Fruit fly (Drosophila melanogaster) whole organism, embryonic: ENCODE data around the gene IleRS-m.
A peak's percentile ranks its signal among the peaks of the same experiment; 100 is the strongest.

Source experiments
- Aef1 ChIP-seq: fragments of 200-800 bp; sonication (Bioruptor generic); IDR thresholded peaks from 3 replicates; pipeline ENCODE4 v1.3.6; 2022; ENCODE audit warnings: missing biosample characterization, missing genetic modification characterization
- CG10267 ChIP-seq: fragments of 200-800 bp; sonication (Bioruptor generic); optimal IDR thresholded peaks from 2 replicates; lab custom pipeline; 2018; ENCODE audit warnings: missing biosample characterization, mild to moderate bottlenecking, missing genetic modification characterization, moderate library complexity
- CG11398 ChIP-seq: fragments of 200-800 bp; sonication (Bioruptor generic); optimal IDR thresholded peaks from 2 replicates; lab custom pipeline; 2016; ENCODE audit warnings: missing biosample characterization, missing genetic modification characterization
- CG12155 ChIP-seq: fragments of 200-800 bp; sonication (Bioruptor generic); optimal IDR thresholded peaks from 3 replicates; lab custom pipeline; 2016; ENCODE audit warnings: missing biosample characterization, missing genetic modification characterization
- CG12219 ChIP-seq: fragments of 200-800 bp; sonication (Bioruptor generic); optimal IDR thresholded peaks from 3 replicates; lab custom pipeline; 2018; ENCODE audit warnings: missing biosample characterization, mild to moderate bottlenecking, missing genetic modification characterization
- CG1233 ChIP-seq: fragments of 200-800 bp; sonication (Bioruptor generic); optimal IDR thresholded peaks from 4 replicates; lab custom pipeline; 2018; ENCODE audit warnings: missing biosample characterization, mild to moderate bottlenecking, missing genetic modification characterization
- CG12942 ChIP-seq: fragments of 200-800 bp; sonication (Bioruptor generic); optimal IDR thresholded peaks from 3 replicates; lab custom pipeline; 2016; ENCODE audit warnings: missing biosample characterization, missing genetic modification characterization
- CG13123 ChIP-seq: fragments of 200-800 bp; sonication (Bioruptor generic); optimal IDR thresholded peaks from 2 replicates; lab custom pipeline; 2016; ENCODE audit warnings: missing biosample characterization, missing genetic modification characterization
- CG15073 ChIP-seq: fragments of 200-800 bp; sonication (Bioruptor generic); optimal IDR thresholded peaks from 2 replicates; lab custom pipeline; 2016; ENCODE audit warnings: missing biosample characterization, missing genetic modification characterization
- CG15269 ChIP-seq: fragments of 200-800 bp; sonication (Bioruptor generic); optimal IDR thresholded peaks from 2 replicates; lab custom pipeline; 2018; ENCODE audit warnings: missing biosample characterization, mild to moderate bottlenecking, missing genetic modification characterization, moderate library complexity
- CG16815 ChIP-seq: fragments of 200-800 bp; sonication (Bioruptor generic); optimal IDR thresholded peaks from 3 replicates; lab custom pipeline; 2017; ENCODE audit warnings: missing biosample characterization, mild to moderate bottlenecking, missing genetic modification characterization
- CG18476 ChIP-seq: fragments of 200-800 bp; sonication (Bioruptor generic); optimal IDR thresholded peaks from 2 replicates; lab custom pipeline; 2016; ENCODE audit warnings: missing biosample characterization, mild to moderate bottlenecking, missing genetic modification characterization
- CG2875 ChIP-seq: fragments of 200-800 bp; sonication (Bioruptor generic); optimal IDR thresholded peaks from 2 replicates; lab custom pipeline; 2017; ENCODE audit warnings: missing biosample characterization, mild to moderate bottlenecking, missing genetic modification characterization, missing genetic modification reagents
- CG3065 ChIP-seq: fragments of 200-800 bp; sonication (Bioruptor generic); optimal IDR thresholded peaks from 2 replicates; lab custom pipeline; 2016; ENCODE audit warnings: missing biosample characterization, missing genetic modification characterization
- CG3407 ChIP-seq: fragments of 200-800 bp; sonication (Bioruptor generic); optimal IDR thresholded peaks from 2 replicates; lab custom pipeline; 2018; ENCODE audit warnings: missing biosample characterization, mild to moderate bottlenecking, missing genetic modification characterization
- CG6683 ChIP-seq: fragments of 200-800 bp; sonication (Bioruptor generic); optimal IDR thresholded peaks from 2 replicates; lab custom pipeline; 2017; ENCODE audit warnings: missing biosample characterization, mild to moderate bottlenecking, missing genetic modification characterization, missing genetic modification reagents
- CG7372 ChIP-seq: fragments of 200-800 bp; sonication (Bioruptor generic); IDR thresholded peaks from 2 replicates; pipeline ENCODE4 v1.3.6; 2022; ENCODE audit warnings: missing biosample characterization, missing genetic modification characterization
- CG7928 ChIP-seq: fragments of 200-800 bp; sonication (Bioruptor generic); optimal IDR thresholded peaks from 2 replicates; lab custom pipeline; 2017; ENCODE audit warnings: missing biosample characterization, mild to moderate bottlenecking, missing genetic modification characterization
- CG8281 ChIP-seq: fragments of 200-800 bp; sonication (Bioruptor generic); optimal IDR thresholded peaks from 2 replicates; lab custom pipeline; 2018; ENCODE audit warnings: missing biosample characterization, mild to moderate bottlenecking, missing genetic modification characterization, moderate library complexity
- CG8388 ChIP-seq: fragments of 200-800 bp; sonication (Bioruptor generic); optimal IDR thresholded peaks from 2 replicates; lab custom pipeline; 2019; ENCODE audit warnings: missing biosample characterization, mild to moderate bottlenecking, missing genetic modification characterization, moderate library complexity
- Deaf1 ChIP-seq: fragments of 200-800 bp; optimal IDR thresholded peaks from 3 replicates; lab custom pipeline; 2019; ENCODE audit warnings: missing biosample characterization, mild to moderate bottlenecking, missing genetic modification characterization, moderate library complexity
- Dip2 ChIP-seq: fragments of 200-800 bp; sonication (Bioruptor generic); IDR thresholded peaks from 2 replicates; pipeline ENCODE4 v1.3.6; 2022; ENCODE audit warnings: missing biosample characterization, missing genetic modification characterization
- Doc2 ChIP-seq: fragments of 200-800 bp; sonication (Bioruptor generic); IDR thresholded peaks from 2 replicates; pipeline ENCODE4 v1.3.6; 2022; ENCODE audit warnings: missing biosample characterization, missing genetic modification characterization
- Ets97D ChIP-seq: fragments of 200-800 bp; sonication (Bioruptor generic); optimal IDR thresholded peaks from 3 replicates; lab custom pipeline; 2016; ENCODE audit warnings: missing biosample characterization, missing genetic modification characterization
- GATAe ChIP-seq: fragments of 200-800 bp; sonication (Bioruptor generic); conservative IDR thresholded peaks from 2 replicates; pipeline ENCODE4 v1.3.6; 2022; ENCODE audit warnings: missing biosample characterization, missing genetic modification characterization
- Mad ChIP-seq: fragments of 200-800 bp; sonication (Bioruptor generic); optimal IDR thresholded peaks from 2 replicates; lab custom pipeline; 2016; ENCODE audit warnings: missing biosample characterization, missing genetic modification characterization
- NC2α ChIP-seq: fragments of 200-800 bp; sonication (Bioruptor generic); optimal IDR thresholded peaks from 2 replicates; lab custom pipeline; 2016; ENCODE audit warnings: missing biosample characterization, missing genetic modification characterization
- NK7.1 ChIP-seq: fragments of 200-800 bp; sonication (Bioruptor generic); optimal IDR thresholded peaks from 3 replicates; lab custom pipeline; 2016; ENCODE audit warnings: missing biosample characterization, missing genetic modification characterization
- Oaz ChIP-seq: fragments of 200-800 bp; sonication (Bioruptor generic); IDR thresholded peaks from 2 replicates; pipeline ENCODE4 v1.3.6; 2022; ENCODE audit warnings: missing biosample characterization, missing genetic modification characterization
- Side ChIP-seq: fragments of 200-800 bp; sonication (Bioruptor generic); optimal IDR thresholded peaks from 2 replicates; lab custom pipeline; 2016; ENCODE audit warnings: missing biosample characterization, missing genetic modification characterization
- Xbp1 ChIP-seq: fragments of 200-800 bp; sonication (Bioruptor generic); optimal IDR thresholded peaks from 3 replicates; lab custom pipeline; 2016; ENCODE audit warnings: missing biosample characterization, mild to moderate bottlenecking, missing genetic modification characterization
- YL-1 ChIP-seq: fragments of 200-800 bp; sonication (Bioruptor generic); optimal IDR thresholded peaks from 3 replicates; lab custom pipeline; 2017; ENCODE audit warnings: missing biosample characterization, mild to moderate bottlenecking, missing genetic modification characterization
- chinmo ChIP-seq: fragments of 200-800 bp; sonication (Bioruptor generic); IDR thresholded peaks from 4 replicates; pipeline ENCODE4 v1.3.6; 2022; ENCODE audit warnings: missing biosample characterization, missing genetic modification characterization; ENCODE audit not compliant: partially characterized antibody
- chn ChIP-seq: fragments of 200-800 bp; sonication (Bioruptor generic); optimal IDR thresholded peaks from 2 replicates; lab custom pipeline; 2016; ENCODE audit warnings: missing biosample characterization, missing genetic modification characterization
- crc ChIP-seq: fragments of 200-800 bp; sonication (Bioruptor generic); optimal IDR thresholded peaks from 2 replicates; lab custom pipeline; 2016; ENCODE audit warnings: missing biosample characterization, missing genetic modification characterization
- dm ChIP-seq: fragments of 200-800 bp; sonication (Bioruptor generic); optimal IDR thresholded peaks from 3 replicates; lab custom pipeline; 2016; ENCODE audit warnings: missing biosample characterization, missing genetic modification characterization
- en ChIP-seq: fragments of 200-800 bp; sonication (Bioruptor generic); optimal IDR thresholded peaks from 2 replicates; lab custom pipeline; 2016; ENCODE audit warnings: missing biosample characterization, missing genetic modification characterization
- exex ChIP-seq: fragments of 200-800 bp; sonication (Bioruptor generic); optimal IDR thresholded peaks from 4 replicates; lab custom pipeline; 2018; ENCODE audit warnings: missing biosample characterization, mild to moderate bottlenecking, missing genetic modification characterization, moderate library complexity
- grau ChIP-seq: fragments of 200-800 bp; optimal IDR thresholded peaks from 3 replicates; lab custom pipeline; 2019; ENCODE audit warnings: missing biosample characterization, mild to moderate bottlenecking, missing genetic modification characterization, moderate library complexity
- gsb ChIP-seq: fragments of 200-800 bp; sonication (Bioruptor generic); IDR thresholded peaks from 2 replicates; pipeline ENCODE4 v1.3.6; 2022; ENCODE audit warnings: missing biosample characterization, missing genetic modification characterization
- hkb ChIP-seq, 2 experiments: fragments of 200-800 bp in 1 of 2; fragments of >200 bp in 1 of 2; sonication (Bioruptor generic) in 1 of 2; IDR thresholded peaks in 1 of 2; optimal IDR thresholded peaks in 1 of 2; 2 replicates each; pipeline versions ENCODE4 v1.3.6 to Lab custom; 2017 to 2022; ENCODE audit warnings: missing biosample characterization in 1 of 2, missing genetic modification characterization in 1 of 2
- ind ChIP-seq: fragments of 200-800 bp; sonication (Bioruptor generic); optimal IDR thresholded peaks from 3 replicates; lab custom pipeline; 2016; ENCODE audit warnings: missing biosample characterization, missing genetic modification characterization
- jumu ChIP-seq: fragments of 200-800 bp; sonication (Bioruptor generic); optimal IDR thresholded peaks from 3 replicates; lab custom pipeline; 2016; ENCODE audit warnings: missing biosample characterization, missing genetic modification characterization
- luna ChIP-seq: fragments of 200-800 bp; sonication (Bioruptor generic); optimal IDR thresholded peaks from 2 replicates; lab custom pipeline; 2016; ENCODE audit warnings: missing biosample characterization, missing genetic modification characterization
- org-1 ChIP-seq: fragments of 200-800 bp; sonication (Bioruptor generic); optimal IDR thresholded peaks from 2 replicates; lab custom pipeline; 2017; ENCODE audit warnings: missing biosample characterization, missing genetic modification characterization
- ranshi ChIP-seq: fragments of 200-800 bp; sonication (Bioruptor generic); IDR thresholded peaks from 2 replicates; pipeline ENCODE4 v1.3.6; 2022; ENCODE audit warnings: missing biosample characterization, missing genetic modification characterization
- schlank ChIP-seq: fragments of 200-800 bp; sonication (Bioruptor generic); optimal IDR thresholded peaks from 2 replicates; lab custom pipeline; 2018; ENCODE audit warnings: missing biosample characterization, mild to moderate bottlenecking, missing genetic modification characterization
- tio ChIP-seq: fragments of 200-800 bp; sonication (Bioruptor generic); optimal IDR thresholded peaks from 2 replicates; lab custom pipeline; 2017; ENCODE audit warnings: missing biosample characterization, missing genetic modification characterization, inconsistent platforms
- tna ChIP-seq: fragments of 200-800 bp; sonication (Bioruptor generic); IDR thresholded peaks from 2 replicates; pipeline ENCODE4 v1.3.6; 2022; ENCODE audit warnings: missing biosample characterization, missing genetic modification characterization; ENCODE audit not compliant: partially characterized antibody
- twi ChIP-seq: fragments of 200-800 bp; optimal IDR thresholded peaks from 2 replicates; lab custom pipeline; 2019; ENCODE audit warnings: missing biosample characterization, mild to moderate bottlenecking, missing genetic modification characterization, moderate library complexity
- wdn ChIP-seq: fragments of 200-800 bp; sonication (Bioruptor generic); IDR thresholded peaks from 2 replicates; pipeline ENCODE4 v1.3.6; 2022; ENCODE audit warnings: missing biosample characterization, missing genetic modification characterization
- yki ChIP-seq: fragments of >200 bp; optimal IDR thresholded peaks from 3 replicates; lab custom pipeline; 2018

IleRS-m gene

DNA sequence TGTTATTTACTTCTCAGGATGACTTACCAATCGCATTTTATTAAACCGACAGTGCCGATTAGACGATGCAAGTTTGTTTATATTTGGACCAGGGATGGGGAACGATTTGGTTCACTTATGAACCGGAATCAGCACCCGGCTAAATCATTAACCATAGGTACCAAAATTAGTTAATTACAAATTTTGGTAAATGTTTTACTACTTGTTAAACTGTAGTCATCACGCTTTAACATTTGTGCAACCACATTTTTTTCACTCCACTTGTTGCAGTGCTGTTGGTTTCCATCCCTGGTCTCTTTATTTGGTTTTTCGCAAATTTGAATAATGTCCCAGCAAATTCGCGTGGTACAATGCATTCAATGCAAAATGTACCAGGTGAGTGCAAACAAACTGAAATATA is 5.4 kb downstream of the IleRS-m start, which contains the start of the genes IntS9 and CG43295 (continued):
- TF ChIP-seq wdn (GFP tag; lab: Robert Waterston, UW) = peak; percentile 77
- TF ChIP-seq CG8281 (tag; lab: Kevin White, UChicago) = no peak
- TF ChIP-seq CG3065 (GFP tag; lab: Kevin White, UChicago) = peak; percentile 75
- no peak for TF ChIP-seq Doc2 (GFP tag; lab: Robert Waterston, UW)
- TF ChIP-seq CG3407 = no peak
- TF ChIP-seq Mad (GFP tag; lab: Kevin White, UChicago) = peak; percentile 86
- no peak for TF ChIP-seq hkb (optimal IDR thresholded peaks at IDR 0.05; lab: Kevin White, UChicago)
- peak; percentile 89 for TF ChIP-seq hkb (GFP tag; IDR thresholded peaks at IDR 0.05; lab: Robert Waterston, UW)
- TF ChIP-seq crc = peak; percentile 77
- peak; percentile 46 for TF ChIP-seq GATAe
- peak; percentile 83 for TF ChIP-seq CG12942 (GFP tag; lab: Kevin White, UChicago)
- peak; percentile 83 for TF ChIP-seq CG18476 (GFP tag; lab: Kevin White, UChicago)
- TF ChIP-seq CG7928 = peak; percentile 96
- peak; percentile 62 for TF ChIP-seq NK7.1 (GFP tag; lab: Kevin White, UChicago)
- peak; percentile 74 for TF ChIP-seq dm (GFP tag; lab: Kevin White, UChicago)
- no peak for TF ChIP-seq tna
- TF ChIP-seq tio (GFP tag; lab: Kevin White, UChicago) = peak; percentile 77
- TF ChIP-seq CG12155 (GFP tag; lab: Kevin White, UChicago) = peak; percentile 81
- TF ChIP-seq CG15269 (tag; lab: Kevin White, UChicago) = no peak
- TF ChIP-seq Aef1 (GFP tag; lab: Robert Waterston, UW) = peak; percentile 82
- TF ChIP-seq org-1 (GFP tag; lab: Kevin White, UChicago) = peak; percentile 75
- peak; percentile 89 for TF ChIP-seq ind (GFP tag; lab: Kevin White, UChicago)
- peak; percentile 65 for TF ChIP-seq YL-1 (GFP tag; lab: Kevin White, UChicago)
- no peak for TF ChIP-seq Dip2 (GFP tag; lab: Robert Waterston, UW)
- peak; percentile 82 for TF ChIP-seq CG13123
- no peak for TF ChIP-seq Deaf1 (tag; lab: Kevin White, UChicago)
- no peak for TF ChIP-seq yki (lab: Kevin White, UChicago)
- TF ChIP-seq ranshi (GFP tag; lab: Robert Waterston, UW) = peak; percentile 85
- TF ChIP-seq Xbp1 (GFP tag; lab: Kevin White, UChicago) = peak; percentile 90
- peak; percentile 42 for TF ChIP-seq CG15073
- TF ChIP-seq luna (GFP tag; lab: Kevin White, UChicago) = no peak
- TF ChIP-seq CG2875 (GFP tag; lab: Kevin White, UChicago) = peak; percentile 73
- TF ChIP-seq jumu (GFP tag; lab: Kevin White, UChicago) = peak; percentile 89
- TF ChIP-seq en (GFP tag; lab: Kevin White, UChicago) = peak; percentile 59
- TF ChIP-seq CG1233 (GFP tag; lab: Kevin White, UChicago) = peak; percentile 58
- TF ChIP-seq Side (GFP tag; lab: Kevin White, UChicago) = peak; percentile 87
- TF ChIP-seq CG7372 (GFP tag; lab: Robert Waterston, UW) = peak; percentile 75; the same call in 1 of the 2 replicates
- TF ChIP-seq twi (tag; lab: Kevin White, UChicago) = no peak
- TF ChIP-seq CG6683 (GFP tag; lab: Kevin White, UChicago) = peak; percentile 19
- peak; percentile 79 for TF ChIP-seq CG8388
- peak; percentile 70 for TF ChIP-seq CG10267 (tag; lab: Kevin White, UChicago)
- no peak for TF ChIP-seq exex
- TF ChIP-seq CG11398 (GFP tag; lab: Kevin White, UChicago) = peak; percentile 81
- peak; percentile 56 for TF ChIP-seq schlank (tag; lab: Kevin White, UChicago)
- TF ChIP-seq gsb = no peak
- TF ChIP-seq CG12219 (GFP tag; lab: Kevin White, UChicago) = peak; percentile 69
- peak; percentile 65 for TF ChIP-seq CG16815 (GFP tag; lab: Kevin White, UChicago)
- 0 out of 4 replicates have a peak, but pooled peaks have one; percentile 32 for TF ChIP-seq chinmo (GFP tag; lab: Robert Waterston, UW)
- peak; percentile 74 for TF ChIP-seq Oaz
- TF ChIP-seq NC2α (GFP tag; lab: Kevin White, UChicago) = peak; percentile 79
- TF ChIP-seq grau = no peak
- peak; percentile 90 for TF ChIP-seq chn (GFP tag; lab: Kevin White, UChicago)
- peak; percentile 71 for TF ChIP-seq Ets97D (GFP tag; lab: Kevin White, UChicago)
